Fruit fly (Drosophila melanogaster): ENCODE measurements around the gene Gas41.

The Gas41 gene

dm6 chr2L:6907761-6908160 lies 42.2 kb downstream of the Gas41 start, which contains the start of the genes Polr1F and Rat1 (continued):
- TF ChIP-seq nerfin-2 (GFP tag; IDR thresholded peaks at IDR 0.05; ENCODE audit: partially characterized antibody) (no peak), stc (GFP tag; IDR thresholded peaks at IDR 0.05) (no peak), CG10979 (tag; optimal IDR thresholded peaks at IDR 0.05) (peak; percentile 21), pita (GFP tag; optimal IDR thresholded peaks at IDR 0.05) (no peak), ewg (GFP tag; optimal IDR thresholded peaks at IDR 0.05) (peak; percentile 17), CG32532 (GFP tag; IDR thresholded peaks at IDR 0.05) (no peak), NfI (GFP tag; optimal IDR thresholded peaks at IDR 0.05) (no peak), CG17385 (GFP tag; optimal IDR thresholded peaks at IDR 0.05) (no peak), NC2α (GFP tag; optimal IDR thresholded peaks at IDR 0.05) (no peak), Lhr (GFP tag; optimal IDR thresholded peaks at IDR 0.05) (no peak), Hr3 (GFP tag; optimal IDR thresholded peaks at IDR 0.05) (peak; percentile 13), CG2129 (GFP tag; IDR thresholded peaks at IDR 0.05; ENCODE audit: partially characterized antibody) (no peak), D (optimal IDR thresholded peaks at IDR 0.05) (no peak), D (GFP tag; optimal IDR thresholded peaks at IDR 0.05) (no peak), CG34224 (GFP tag; IDR thresholded peaks at IDR 0.05; ENCODE audit: partially characterized antibody) (0 out of 3 replicates have a peak, but pooled peaks have one; percentile 18), CG3281 (GFP tag; optimal IDR thresholded peaks at IDR 0.05) (peak; percentile 2), ERR (GFP tag; optimal IDR thresholded peaks at IDR 0.05) (no peak), toy (GFP tag; IDR thresholded peaks at IDR 0.05) (no peak), tx (GFP tag; optimal IDR thresholded peaks at IDR 0.05) (no peak), sna (GFP tag; IDR thresholded peaks at IDR 0.05; ENCODE audit: partially characterized antibody) (no peak), seq (GFP tag; IDR thresholded peaks at IDR 0.05) (no peak), dmrt99B (tag; optimal IDR thresholded peaks at IDR 0.05) (no peak), CG12744 (GFP tag; optimal IDR thresholded peaks at IDR 0.05) (no peak), Sry-β (GFP tag; optimal IDR thresholded peaks at IDR 0.05) (peak; percentile 94), CG13624 (GFP tag; optimal IDR thresholded peaks at IDR 0.05) (peak; percentile 27), CG3847 (GFP tag; IDR thresholded peaks at IDR 0.05) (peak; percentile 18; the same call in 1 of the 2 replicates), CG11398 (GFP tag; optimal IDR thresholded peaks at IDR 0.05) (no peak), da (GFP tag; optimal IDR thresholded peaks at IDR 0.05) (no peak), stwl (tag; optimal IDR thresholded peaks at IDR 0.05) (peak; percentile 30), danr (GFP tag; IDR thresholded peaks at IDR 0.05) (no peak), twi (tag; optimal IDR thresholded peaks at IDR 0.05) (no peak), Aef1 (GFP tag; IDR thresholded peaks at IDR 0.05) (no peak), CG6689 (GFP tag; IDR thresholded peaks at IDR 0.05) (no peak), Adf1 (GFP tag; IDR thresholded peaks at IDR 0.05) (no peak), Mes4 (GFP tag; optimal IDR thresholded peaks at IDR 0.05) (no peak), caup (GFP tag; optimal IDR thresholded peaks at IDR 0.05; ENCODE audit: severe bottlenecking) (no peak), kay (GFP tag; optimal IDR thresholded peaks at IDR 0.05) (peak; percentile 29), CG6175 (GFP tag; IDR thresholded peaks at IDR 0.05) (no peak), Abd-B (GFP tag; optimal IDR thresholded peaks at IDR 0.05) (no peak), CG10274 (GFP tag; optimal IDR thresholded peaks at IDR 0.05) (no peak), chn (GFP tag; optimal IDR thresholded peaks at IDR 0.05) (peak; percentile 45), zfh1 (GFP tag; IDR thresholded peaks at IDR 0.05) (peak; percentile 14; the same call in 1 of the 3 replicates), sim (GFP tag; IDR thresholded peaks at IDR 0.05) (no peak), CG33213 (GFP tag; optimal IDR thresholded peaks at IDR 0.05) (peak; percentile 38), dpn (GFP tag; optimal IDR thresholded peaks at IDR 0.05) (no peak), Dll (GFP tag; IDR thresholded peaks at IDR 0.05; ENCODE audit: partially characterized antibody) (peak; percentile 39; the same call in 1 of the 4 replicates), Fer3 (tag; optimal IDR thresholded peaks at IDR 0.05) (peak; percentile 14), HLH54F (GFP tag; optimal IDR thresholded peaks at IDR 0.05) (no peak), Neu2 (GFP tag; optimal IDR thresholded peaks at IDR 0.05; ENCODE audit: borderline replicate concordance) (no peak), CG10565 (GFP tag; optimal IDR thresholded peaks at IDR 0.05) (no peak), sens-2 (GFP tag; IDR thresholded peaks at IDR 0.05) (no peak)

Data from whole organism, embryonic.